Fruit fly (Drosophila melanogaster) whole organism, pupa: Measurements from ENCODE around the gene CG31407.

Source experiments
- CG15710 ChIP-seq: fragments of 200-800 bp; sonication (Bioruptor generic); optimal IDR thresholded peaks from 2 replicates; lab custom pipeline; 2018; ENCODE audit warnings: missing biosample characterization, mild to moderate bottlenecking, missing genetic modification characterization, moderate library complexity
- CG8301 ChIP-seq: fragments of 200-800 bp; sonication (Bioruptor generic); optimal IDR thresholded peaks from 2 replicates; lab custom pipeline; 2018; ENCODE audit warnings: missing biosample characterization, mild to moderate bottlenecking, missing genetic modification characterization
- EcR ChIP-seq: fragments of 200-800 bp; sonication (Bioruptor generic); optimal IDR thresholded peaks from 3 replicates; lab custom pipeline; 2019; ENCODE audit warnings: missing biosample characterization, missing genetic modification characterization, mild to moderate bottlenecking, moderate library complexity, missing genetic modification reagents
- Pif1B ChIP-seq: fragments of 200-800 bp; sonication (Bioruptor generic); optimal IDR thresholded peaks from 3 replicates; lab custom pipeline; 2016; ENCODE audit warnings: missing biosample characterization, missing genetic modification characterization
- Snoo ChIP-seq: fragments of 200-800 bp; sonication (Bioruptor generic); optimal IDR thresholded peaks from 3 replicates; lab custom pipeline; 2017; ENCODE audit warnings: missing biosample characterization, mild to moderate bottlenecking, missing genetic modification characterization, inconsistent platforms
- rn ChIP-seq: fragments of 200-800 bp; sonication (Bioruptor generic); IDR thresholded peaks from 2 replicates; pipeline ENCODE4 v1.3.6; 2022; ENCODE audit warnings: missing biosample characterization, missing genetic modification characterization

DNA sequence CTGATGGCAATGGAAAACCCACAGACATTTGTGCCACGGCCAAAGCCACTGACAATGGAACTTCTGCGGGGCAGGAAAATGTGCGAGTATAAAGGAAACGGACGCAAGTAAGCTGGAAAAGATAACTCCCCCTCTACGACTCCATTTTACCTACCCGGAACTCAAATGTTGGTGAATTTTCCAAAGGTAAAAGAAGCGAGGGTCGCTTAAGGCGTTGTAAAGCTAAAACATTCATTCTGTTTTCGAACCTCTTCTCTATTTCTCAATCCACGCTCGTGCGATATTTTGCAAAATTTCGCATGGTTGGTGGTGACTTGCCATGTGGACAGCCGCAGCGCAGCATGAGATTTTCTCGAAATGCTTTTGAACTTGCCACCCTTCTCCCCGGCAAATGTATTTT is 31.7 kb upstream of the CG31407 start:
- TF ChIP-seq EcR (GFP tag; lab: Kevin White, UChicago), result no peak
- TF ChIP-seq Pif1B (GFP tag; lab: Kevin White, UChicago), result no peak
- TF ChIP-seq Snoo (tag; lab: Kevin White, UChicago), result no peak
- TF ChIP-seq rn (GFP tag; lab: Robert Waterston, UW), result no peak
- TF ChIP-seq CG15710 (tag; lab: Kevin White, UChicago), result no peak
- TF ChIP-seq CG8301 (tag; lab: Kevin White, UChicago), result no peak
